ENCODE assay signal across 5 worm cellular contexts in genomic region chrV:15431322-15432052, ce11.
TF ChIP-seq lines count a peak whose summit lies in the region.

No protein-coding gene starts in this region.

TF ChIP-seq in whole organism, L1 larva, 84 proteins besides CTCF, POLR2A, EP300 and RAD21:
- TF ChIP-seq pqm-1 (tag; optimal IDR thresholded peaks at IDR 0.05; lab: Kevin White, UChicago) (peak; percentile 23), nhr-84 (tag; optimal IDR thresholded peaks at IDR 0.05; lab: Kevin White, UChicago) (no peak), efl-1 (optimal IDR thresholded peaks at IDR 0.05; lab: Kevin White, UChicago) (no peak), efl-1 (GFP tag; optimal IDR thresholded peaks at IDR 0.05 in 1 of 2; lab: Kevin White, UChicago) (peak in 1 of 2 experiments; percentile 81), pax-3 (tag; optimal IDR thresholded peaks at IDR 0.05; lab: Kevin White, UChicago) (peak; percentile 51), nhr-77 (tag; optimal IDR thresholded peaks at IDR 0.05; lab: Kevin White, UChicago) (no peak)
TF ChIP-seq in whole organism, L1 larva: peak in this region for 3.

TF ChIP-seq in whole organism, L2 larva, 48 proteins besides CTCF, POLR2A, EP300 and RAD21:
- TF ChIP-seq unc-39 (tag; optimal IDR thresholded peaks at IDR 0.05; lab: Kevin White, UChicago) (peak; percentile 70), mbf-1 (tag; optimal IDR thresholded peaks at IDR 0.05; lab: Kevin White, UChicago) (no peak)

TF ChIP-seq in whole organism, L4 larva, 104 proteins besides CTCF, POLR2A, EP300 and RAD21:
- TF ChIP-seq arid-1 (GFP tag; conservative IDR thresholded peaks at IDR 0.05; lab: Robert Waterston, UW) (no peak), unc-62 (GFP tag; optimal IDR thresholded peaks at IDR 0.05 in 1 of 2; lab: Kevin White, UChicago) (peak in 1 of 2 experiments; percentile 63), unc-62 (tag; optimal IDR thresholded peaks at IDR 0.05; lab: Kevin White, UChicago) (no peak), D1046.2 (GFP tag; IDR thresholded peaks at IDR 0.05; lab: Robert Waterston, UW) (no peak), Y105C5A.15 (GFP tag; IDR thresholded peaks at IDR 0.05; lab: Robert Waterston, UW) (no peak), egl-27 (tag; optimal IDR thresholded peaks at IDR 0.05; lab: Kevin White, UChicago) (no peak), Y75B8A.6 (GFP tag; IDR thresholded peaks at IDR 0.05; lab: Robert Waterston, UW) (peak; percentile 63; the same call in 1 of the 2 replicates), ctbp-1 (GFP tag; IDR thresholded peaks at IDR 0.05; lab: Robert Waterston, UW) (no peak), lin-39 (tag; optimal IDR thresholded peaks at IDR 0.05; lab: Kevin White, UChicago) (peak; percentile 33), hlh-30 (tag; optimal IDR thresholded peaks at IDR 0.05; lab: Kevin White, UChicago; ENCODE audit: insufficient read depth) (no peak), ZK337.2 (GFP tag; IDR thresholded peaks at IDR 0.05; lab: Robert Waterston, UW) (0 out of 2 replicates have a peak, but pooled peaks have one; percentile 35), ceh-62 (tag; optimal IDR thresholded peaks at IDR 0.05; lab: Kevin White, UChicago) (no peak), tag-97 (GFP tag; IDR thresholded peaks at IDR 0.05; lab: Robert Waterston, UW) (0 out of 2 replicates have a peak, but pooled peaks have one; percentile 35), zip-11 (GFP tag; IDR thresholded peaks at IDR 0.05; lab: Robert Waterston, UW) (no peak)

TF ChIP-seq in whole organism, late embryonic, 69 proteins besides CTCF, POLR2A, EP300 and RAD21:
- TF ChIP-seq unc-86 (tag; optimal IDR thresholded peaks at IDR 0.05; lab: Kevin White, UChicago) (no peak), ceh-45 (GFP tag; IDR thresholded peaks at IDR 0.05; lab: Robert Waterston, UW) (0 out of 2 replicates have a peak, but pooled peaks have one; percentile 28)

TF ChIP-seq in whole organism, young adult, 124 proteins besides CTCF, POLR2A, EP300 and RAD21:
- TF ChIP-seq attf-3 (GFP tag; conservative IDR thresholded peaks at IDR 0.05; lab: Robert Waterston, UW) (0 out of 2 replicates have a peak, but pooled peaks have one; percentile 14), ztf-6 (GFP tag; IDR thresholded peaks at IDR 0.05; lab: Robert Waterston, UW) (peak; percentile 63; the same call in 1 of the 2 replicates), madf-6 (GFP tag; IDR thresholded peaks at IDR 0.05; lab: Robert Waterston, UW) (no peak), aptf-3 (GFP tag; IDR thresholded peaks at IDR 0.05; lab: Robert Waterston, UW) (no peak), nfya-2 (GFP tag; IDR thresholded peaks at IDR 0.05; lab: Robert Waterston, UW) (0 out of 2 replicates have a peak, but pooled peaks have one; percentile 35), F55B11.4 (tag; optimal IDR thresholded peaks at IDR 0.05; lab: Kevin White, UChicago; ENCODE audit: borderline replicate concordance, insufficient read depth) (peak; percentile 20), bed-1 (GFP tag; IDR thresholded peaks at IDR 0.05; lab: Robert Waterston, UW) (0 out of 2 replicates have a peak, but pooled peaks have one; percentile 12), aptf-2 (GFP tag; conservative IDR thresholded peaks at IDR 0.05; lab: Robert Waterston, UW) (0 out of 2 replicates have a peak, but pooled peaks have one; percentile 61), lag-1 (GFP tag; IDR thresholded peaks at IDR 0.05; lab: Robert Waterston, UW) (0 out of 2 replicates have a peak, but pooled peaks have one; percentile 66), chd-7 (tag; optimal IDR thresholded peaks at IDR 0.05; lab: Kevin White, UChicago) (no peak)
